Worm (Caenorhabditis elegans) whole organism, early embryonic: Measurements from ENCODE around the gene ZK180.6.

Source experiments
- B0310.2 ChIP-seq: sonication (generic microtip); optimal IDR thresholded peaks from 2 replicates; lab custom pipeline; 2016; ENCODE audit warnings: mild to moderate bottlenecking, missing genetic modification characterization, missing compliant biosample characterization
- F13C5.2 ChIP-seq: sonication (generic microtip); optimal IDR thresholded peaks from 2 replicates; lab custom pipeline; 2017; ENCODE audit warnings: mild to moderate bottlenecking, missing genetic modification characterization, inconsistent platforms, missing compliant biosample characterization
- aly-1 ChIP-seq: sonication (generic microtip); optimal IDR thresholded peaks from 2 replicates; lab custom pipeline; 2016; ENCODE audit warnings: missing genetic modification characterization, missing compliant biosample characterization
- ama-1 ChIP-seq: fragments of 150-350 bp; optimal IDR thresholded peaks from 2 replicates; lab custom pipeline; 2014
- ceh-13 ChIP-seq: fragments of 200-800 bp; sonication (Bioruptor generic); optimal IDR thresholded peaks from 2 replicates; lab custom pipeline; 2018; ENCODE audit warnings: mild to moderate bottlenecking, missing genetic modification characterization, missing compliant biosample characterization
- ceh-36 ChIP-seq: sonication (generic microtip); optimal IDR thresholded peaks from 2 replicates; lab custom pipeline; 2016; ENCODE audit warnings: missing genetic modification characterization, inconsistent platforms, missing compliant biosample characterization
- ets-7 ChIP-seq: sonication (generic microtip); optimal IDR thresholded peaks from 2 replicates; lab custom pipeline; 2016; ENCODE audit warnings: missing genotype, missing genetic modification characterization, missing compliant biosample characterization
- flt-1 ChIP-seq: fragments of 200-800 bp; sonication (Bioruptor generic); IDR thresholded peaks from 2 replicates; pipeline ENCODE4 v1.3.6; 2022; ENCODE audit warnings: missing genetic modification characterization, missing compliant biosample characterization
- hmbx-1 ChIP-seq: sonication (generic microtip); optimal IDR thresholded peaks from 2 replicates; lab custom pipeline; 2016; ENCODE audit warnings: mild to moderate bottlenecking, missing genetic modification characterization, missing compliant biosample characterization
- hmg-4 ChIP-seq: fragments of 200-800 bp; sonication (Bioruptor generic); optimal IDR thresholded peaks from 2 replicates; lab custom pipeline; 2018; ENCODE audit warnings: mild to moderate bottlenecking, missing genetic modification characterization, missing compliant biosample characterization
- hnd-1 ChIP-seq: sonication (generic microtip); optimal IDR thresholded peaks from 2 replicates; lab custom pipeline; 2016; ENCODE audit warnings: missing genetic modification characterization, missing compliant biosample characterization
- pes-1 ChIP-seq: fragments of 200-800 bp; sonication (Bioruptor generic); IDR thresholded peaks from 2 replicates; pipeline ENCODE4 v1.3.6; 2022; ENCODE audit warnings: missing genetic modification reagents, missing genetic modification characterization, missing compliant biosample characterization
- scrt-1 ChIP-seq: fragments of 200-800 bp; sonication (Bioruptor generic); IDR thresholded peaks from 2 replicates; pipeline ENCODE4 v1.3.6; 2022; ENCODE audit warnings: missing genetic modification characterization, missing compliant biosample characterization
- sea-1 ChIP-seq: fragments of 200-800 bp; sonication (Bioruptor generic); conservative IDR thresholded peaks from 2 replicates; pipeline ENCODE4 v1.3.6; 2022; ENCODE audit warnings: missing genetic modification characterization, missing compliant biosample characterization
- tbx-11 ChIP-seq: fragments of 200-800 bp; sonication (Bioruptor generic); IDR thresholded peaks from 2 replicates; pipeline ENCODE4 v1.3.6; 2022; ENCODE audit warnings: missing genetic modification characterization, missing compliant biosample characterization
- tbx-37 ChIP-seq: fragments of 200-800 bp; sonication (Bioruptor generic); conservative IDR thresholded peaks from 2 replicates; pipeline ENCODE4 v1.3.6; 2022; ENCODE audit warnings: missing genetic modification reagents, missing genetic modification characterization, missing compliant biosample characterization
- tra-4 ChIP-seq: sonication (generic microtip); optimal IDR thresholded peaks from 2 replicates; lab custom pipeline; 2017; ENCODE audit warnings: missing genetic modification characterization, missing compliant biosample characterization

ZK180.6 gene

DNA sequence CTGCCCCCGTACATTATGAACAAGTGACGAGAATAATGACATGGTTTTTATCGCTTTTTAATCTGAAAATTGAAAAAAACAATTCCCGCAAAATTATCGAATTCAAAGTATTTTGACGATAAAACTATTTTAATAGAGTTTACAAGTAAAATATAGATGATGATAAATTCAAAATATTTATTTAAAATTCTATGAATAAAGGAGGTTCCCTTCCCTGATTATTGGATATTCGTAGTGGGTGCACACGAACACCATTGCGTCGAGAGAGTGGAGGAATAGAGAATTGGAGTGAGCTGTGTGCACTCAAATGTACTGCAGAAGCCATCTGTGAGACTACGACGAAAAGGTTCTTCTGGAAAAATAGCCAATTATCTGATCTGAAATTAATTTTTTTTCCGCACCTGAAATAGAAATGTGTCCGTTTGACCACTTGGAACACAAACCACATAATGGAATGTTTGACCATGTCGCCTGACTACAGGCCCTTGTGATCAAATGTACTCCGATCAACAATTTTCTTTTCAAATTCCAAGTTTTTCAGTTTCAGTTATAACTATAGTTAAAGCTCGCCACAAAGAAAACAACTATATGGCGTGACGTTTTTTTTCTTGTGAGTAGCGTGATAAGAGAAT is 13.5 kb downstream of the ZK180.6 start, which contains the start of the genes rfth-1 and ZK180.8:
Gene rfth-1, minus strand, starts transcription at position 51 of the 632 bp plus-strand sequence.
Gene ZK180.8, minus strand, starts transcription at position 466 of the 632 bp plus-strand sequence.
- no peak for TF ChIP-seq hnd-1 (tag; lab: Kevin White, UChicago)
- TF ChIP-seq hmg-4 (GFP tag; lab: Kevin White, UChicago), result no peak
- no peak for TF ChIP-seq B0310.2 (tag; lab: Kevin White, UChicago)
- no peak for TF ChIP-seq hmbx-1 (tag; lab: Kevin White, UChicago)
- no peak for TF ChIP-seq tra-4 (tag; lab: Kevin White, UChicago)
- no peak for TF ChIP-seq sea-1
- no peak for TF ChIP-seq scrt-1
- TF ChIP-seq F13C5.2, result no peak
- TF ChIP-seq flt-1 (GFP tag; lab: Robert Waterston, UW), result no peak
- TF ChIP-seq pes-1 (GFP tag; lab: Robert Waterston, UW), result no peak
- no peak for TF ChIP-seq aly-1 (tag; lab: Kevin White, UChicago)
- no peak for TF ChIP-seq ama-1 (lab: Kevin White, UChicago)
- no peak for TF ChIP-seq tbx-37 (GFP tag; lab: Robert Waterston, UW)
- TF ChIP-seq ets-7 (tag; lab: Kevin White, UChicago), result no peak
- TF ChIP-seq tbx-11 (GFP tag; lab: Robert Waterston, UW), result no peak
- no peak for TF ChIP-seq ceh-36

DNA sequence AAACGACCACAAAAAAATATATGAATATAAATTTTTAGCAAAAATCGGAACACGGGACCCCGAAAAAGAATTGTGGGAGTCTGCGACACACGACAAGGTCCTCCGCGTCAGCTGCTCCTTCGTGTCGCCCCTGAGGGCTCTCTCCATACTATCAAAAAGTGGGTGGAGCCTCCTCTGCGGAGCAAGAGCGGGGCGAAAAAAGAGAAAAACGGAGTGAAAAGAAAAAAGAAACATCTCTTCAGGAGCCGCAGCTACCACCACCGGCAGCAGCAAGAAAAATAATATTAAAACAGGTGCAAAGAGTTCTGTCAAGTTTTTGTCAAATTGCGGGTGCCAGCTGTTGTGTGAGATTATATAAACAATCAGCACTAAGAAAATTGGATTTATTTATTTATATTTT is 18.2 kb downstream of the ZK180.6 start, which contains the start of gene gbb-2:
Gene gbb-2, minus strand, starts transcription at position 112 of the 400 bp plus-strand sequence.
- TF ChIP-seq hnd-1 (tag; lab: Kevin White, UChicago), result no peak
- no peak for TF ChIP-seq F13C5.2
- no peak for TF ChIP-seq flt-1 (GFP tag; lab: Robert Waterston, UW)
- TF ChIP-seq ceh-13 (GFP tag; lab: Kevin White, UChicago), result no peak
- no peak for TF ChIP-seq ceh-36
- no peak for TF ChIP-seq pes-1 (GFP tag; lab: Robert Waterston, UW)
- TF ChIP-seq ama-1 (lab: Kevin White, UChicago), result no peak
- no peak for TF ChIP-seq tbx-11 (GFP tag; lab: Robert Waterston, UW)
- TF ChIP-seq tbx-37 (GFP tag; lab: Robert Waterston, UW), result no peak
- TF ChIP-seq sea-1, result no peak
- TF ChIP-seq hmg-4 (GFP tag; lab: Kevin White, UChicago), result no peak

DNA sequence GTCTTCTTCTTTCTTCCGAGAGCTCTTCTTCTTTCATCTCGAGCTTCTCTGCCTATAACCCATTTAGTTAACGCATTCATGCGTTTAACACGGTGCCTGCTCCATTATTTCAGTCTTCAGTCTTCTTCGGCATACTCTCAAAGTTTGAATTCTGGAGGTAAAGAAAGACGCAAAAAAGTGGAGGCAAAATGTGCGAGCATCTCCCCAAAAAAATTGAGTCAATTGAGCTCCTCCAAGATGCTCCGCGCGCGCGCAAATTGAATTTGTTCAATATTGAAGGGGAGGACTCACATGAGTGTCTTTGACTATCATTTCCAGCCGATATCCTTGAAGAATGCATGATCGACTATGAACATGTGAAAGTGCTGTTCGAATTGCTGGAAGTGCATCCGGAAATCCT is 19.8 kb downstream of the ZK180.6 start:
- no peak for TF ChIP-seq sea-1
- no peak for TF ChIP-seq ceh-36
- TF ChIP-seq flt-1 (GFP tag; lab: Robert Waterston, UW), result no peak
- no peak for TF ChIP-seq ceh-13 (GFP tag; lab: Kevin White, UChicago)
- no peak for TF ChIP-seq F13C5.2
- TF ChIP-seq hmbx-1 (tag; lab: Kevin White, UChicago), result no peak
- no peak for TF ChIP-seq ets-7 (tag; lab: Kevin White, UChicago)
- TF ChIP-seq ama-1 (lab: Kevin White, UChicago), result no peak

DNA sequence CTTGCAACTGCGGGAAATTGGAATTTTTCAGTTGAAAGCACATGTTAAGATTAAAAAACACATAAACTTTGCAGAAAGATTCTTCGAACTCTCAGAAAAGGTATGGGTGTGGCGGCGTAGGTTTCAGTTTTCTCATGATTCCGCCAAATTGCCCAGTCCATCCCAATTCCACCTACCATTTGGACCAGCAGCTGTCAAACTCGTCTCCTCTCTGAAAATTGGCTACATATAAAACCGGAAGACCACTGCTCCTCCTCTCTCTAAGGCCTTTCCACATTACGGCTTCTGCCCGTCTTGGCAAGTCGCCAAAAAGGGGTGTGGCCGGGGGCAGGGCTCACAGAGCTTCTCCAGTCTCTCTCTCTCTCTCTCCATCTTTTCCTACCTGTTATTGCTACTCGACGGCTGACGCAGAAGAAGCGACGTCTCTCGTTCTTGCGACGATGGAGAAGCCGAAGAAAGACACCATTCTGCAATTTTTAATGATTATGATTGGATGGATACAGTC is 34.6 kb downstream of the ZK180.6 start, which contains the start of gene ZK180.7:
Gene ZK180.7, plus strand, starts transcription at position 395 of the 505 bp plus-strand sequence.
- TF ChIP-seq pes-1 (GFP tag; lab: Robert Waterston, UW) (no peak), tbx-11 (GFP tag; lab: Robert Waterston, UW) (no peak), ets-7 (tag; lab: Kevin White, UChicago) (no peak), flt-1 (GFP tag; lab: Robert Waterston, UW) (no peak), hmbx-1 (tag; lab: Kevin White, UChicago) (no peak)

DNA sequence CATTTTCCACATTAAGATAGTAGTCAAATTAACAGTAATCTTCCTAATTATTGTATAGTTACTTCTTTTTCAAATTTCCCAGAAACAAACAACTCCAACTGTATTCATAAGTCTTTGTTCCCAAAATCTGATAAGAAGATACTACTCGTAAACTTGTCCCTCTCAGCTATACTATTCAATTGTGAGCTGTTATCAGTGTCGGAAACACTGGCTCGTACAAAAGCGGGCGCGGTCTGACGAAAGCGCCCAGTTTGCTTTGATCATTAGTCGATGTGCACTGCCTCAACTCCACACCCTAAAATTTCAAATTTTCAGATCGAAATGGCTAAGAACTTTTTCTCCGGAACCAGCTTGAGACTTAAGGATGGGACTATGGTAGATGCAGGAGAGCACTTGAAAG is 38.1 kb downstream of the ZK180.6 start, which contains the start of gene trx-3:
Gene trx-3, plus strand, starts transcription at position 291 of the 400 bp plus-strand sequence.
- TF ChIP-seq flt-1 (GFP tag; lab: Robert Waterston, UW) (no peak), sea-1 (no peak), F13C5.2 (no peak)

DNA sequence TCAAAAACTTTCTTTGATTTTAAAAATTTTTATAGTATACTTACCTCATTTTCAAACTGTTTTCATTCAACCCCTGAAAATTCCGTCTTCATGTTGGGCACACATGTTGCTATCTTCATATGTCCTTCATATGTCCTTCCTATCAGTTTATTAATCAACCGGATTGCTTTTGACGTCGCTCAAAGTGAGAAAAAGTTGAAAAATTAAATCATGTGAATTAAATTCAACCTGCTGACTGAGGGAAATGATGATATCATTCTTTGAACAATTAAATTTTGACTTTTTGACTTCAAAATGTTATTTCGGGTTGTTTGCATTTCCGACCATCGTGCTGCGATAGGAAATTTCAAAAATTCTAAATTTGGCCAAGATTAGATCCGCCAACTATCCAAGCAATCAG is 40.3 kb downstream of the ZK180.6 start:
- TF ChIP-seq scrt-1 (no peak), hnd-1 (tag; lab: Kevin White, UChicago) (no peak), tbx-37 (GFP tag; lab: Robert Waterston, UW) (no peak), flt-1 (GFP tag; lab: Robert Waterston, UW) (no peak), F13C5.2 (no peak), hmg-4 (GFP tag; lab: Kevin White, UChicago) (no peak), hmbx-1 (tag; lab: Kevin White, UChicago) (no peak), ceh-13 (GFP tag; lab: Kevin White, UChicago) (no peak), ceh-36 (no peak), ama-1 (lab: Kevin White, UChicago) (no peak), tra-4 (tag; lab: Kevin White, UChicago) (no peak), pes-1 (GFP tag; lab: Robert Waterston, UW) (no peak), ets-7 (tag; lab: Kevin White, UChicago) (no peak)

DNA sequence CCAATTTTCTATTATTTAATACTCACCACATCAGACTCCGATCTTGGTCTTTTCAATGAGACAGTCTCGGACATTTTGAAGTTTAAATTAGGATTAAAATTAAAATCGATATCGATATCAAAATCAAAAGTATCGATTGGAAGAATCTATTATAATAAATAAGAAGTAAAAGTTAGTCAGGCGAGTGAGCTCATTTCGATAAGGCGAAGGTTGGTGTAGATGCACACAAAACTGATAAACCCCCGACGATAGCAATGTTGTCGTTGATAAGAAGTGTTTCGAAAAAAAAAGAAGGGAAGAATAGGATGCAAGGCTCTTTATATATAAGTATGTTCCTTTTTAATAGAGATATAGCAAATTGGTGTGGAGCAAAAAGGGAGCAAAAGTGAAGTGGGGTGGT is 42.3 kb downstream of the ZK180.6 start, which contains the start of gene M01H9.4:
Gene M01H9.4, minus strand, starts transcription at position 379 of the 400 bp plus-strand sequence.
- TF ChIP-seq tra-4 (tag; lab: Kevin White, UChicago), result no peak
- no peak for TF ChIP-seq flt-1 (GFP tag; lab: Robert Waterston, UW)
- TF ChIP-seq ama-1 (lab: Kevin White, UChicago), result no peak

DNA sequence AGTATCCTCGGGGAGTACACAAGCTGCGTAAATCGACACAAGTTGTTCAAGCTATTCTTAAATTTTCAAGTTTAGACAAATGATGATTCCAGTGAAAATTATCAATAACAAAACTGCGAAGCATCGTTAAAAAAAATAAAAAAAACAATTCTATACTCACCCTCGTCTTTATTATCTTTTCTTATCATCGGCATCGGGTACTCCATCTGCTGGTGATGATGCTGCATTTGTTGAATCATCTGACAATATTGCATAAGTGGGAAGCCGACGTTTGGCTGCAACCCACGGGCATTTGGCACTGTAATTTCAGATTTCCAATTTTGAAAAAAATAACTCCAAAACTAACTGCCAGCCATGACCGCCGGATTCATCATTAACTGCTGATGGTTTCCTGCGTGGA is 43.5 kb downstream of the ZK180.6 start:
- TF ChIP-seq B0310.2 (tag; lab: Kevin White, UChicago) (no peak), hmg-4 (GFP tag; lab: Kevin White, UChicago) (no peak), ceh-36 (no peak)
